Fruit fly (Drosophila melanogaster) whole organism, embryonic: ENCODE results near the gene CG2972.

Source experiments
- CG10654 ChIP-seq: fragments of 200-800 bp; sonication (Bioruptor generic); optimal IDR thresholded peaks from 2 replicates; lab custom pipeline; 2016; ENCODE audit warnings: missing biosample characterization, missing genetic modification characterization
- CG11723 ChIP-seq: fragments of 200-800 bp; sonication (Bioruptor generic); optimal IDR thresholded peaks from 2 replicates; lab custom pipeline; 2017; ENCODE audit warnings: missing biosample characterization, mild to moderate bottlenecking, missing genetic modification characterization
- CG12391 ChIP-seq: fragments of 200-800 bp; sonication (Bioruptor generic); optimal IDR thresholded peaks from 3 replicates; lab custom pipeline; 2018; ENCODE audit warnings: missing biosample characterization, mild to moderate bottlenecking, missing genetic modification characterization, moderate library complexity
- CG15073 ChIP-seq: fragments of 200-800 bp; sonication (Bioruptor generic); optimal IDR thresholded peaks from 2 replicates; lab custom pipeline; 2016; ENCODE audit warnings: missing biosample characterization, missing genetic modification characterization
- CG15696 ChIP-seq: fragments of 200-800 bp; sonication (Bioruptor generic); optimal IDR thresholded peaks from 2 replicates; lab custom pipeline; 2019; ENCODE audit warnings: missing biosample characterization, mild to moderate bottlenecking, missing genetic modification characterization, moderate library complexity
- CG17802 ChIP-seq: fragments of 200-800 bp; sonication (Bioruptor generic); optimal IDR thresholded peaks from 2 replicates; lab custom pipeline; 2018; ENCODE audit warnings: missing biosample characterization, mild to moderate bottlenecking, missing genetic modification characterization, moderate library complexity
- CG2712 ChIP-seq: fragments of 200-800 bp; optimal IDR thresholded peaks from 3 replicates; lab custom pipeline; 2019; ENCODE audit warnings: missing biosample characterization, mild to moderate bottlenecking, missing genetic modification characterization, moderate library complexity
- CG31365 ChIP-seq: fragments of 200-800 bp; sonication (Bioruptor generic); optimal IDR thresholded peaks from 2 replicates; lab custom pipeline; 2018; ENCODE audit warnings: missing biosample characterization, mild to moderate bottlenecking, missing genetic modification characterization
- CG3163 ChIP-seq: fragments of 200-800 bp; sonication (Bioruptor generic); optimal IDR thresholded peaks from 3 replicates; lab custom pipeline; 2016; ENCODE audit warnings: missing biosample characterization, missing genetic modification characterization
- CG43689 ChIP-seq: fragments of 200-800 bp; sonication (Bioruptor generic); IDR thresholded peaks from 2 replicates; pipeline ENCODE4 v1.3.6; 2022; ENCODE audit warnings: missing biosample characterization, missing genetic modification characterization
- CG4617 ChIP-seq: fragments of 200-800 bp; sonication (Bioruptor generic); optimal IDR thresholded peaks from 3 replicates; lab custom pipeline; 2016; ENCODE audit warnings: missing biosample characterization, missing genetic modification characterization, borderline replicate concordance
- CG7372 ChIP-seq: fragments of 200-800 bp; sonication (Bioruptor generic); IDR thresholded peaks from 2 replicates; pipeline ENCODE4 v1.3.6; 2022; ENCODE audit warnings: missing biosample characterization, missing genetic modification characterization
- CG7928 ChIP-seq: fragments of 200-800 bp; sonication (Bioruptor generic); optimal IDR thresholded peaks from 2 replicates; lab custom pipeline; 2017; ENCODE audit warnings: missing biosample characterization, mild to moderate bottlenecking, missing genetic modification characterization
- CG9727 ChIP-seq: fragments of 200-800 bp; sonication (Bioruptor generic); optimal IDR thresholded peaks from 3 replicates; lab custom pipeline; 2017; ENCODE audit warnings: missing biosample characterization, mild to moderate bottlenecking, missing genetic modification characterization
- CG9797 ChIP-seq: fragments of 200-800 bp; sonication (Bioruptor generic); optimal IDR thresholded peaks from 3 replicates; lab custom pipeline; 2018; ENCODE audit warnings: missing biosample characterization, mild to moderate bottlenecking, missing genetic modification characterization
- CTCF ChIP-seq: fragments of 200-800 bp; sonication (Bioruptor generic); optimal IDR thresholded peaks from 2 replicates; lab custom pipeline; 2017; ENCODE audit warnings: missing biosample characterization, mild to moderate bottlenecking, missing genetic modification characterization, moderate library complexity
- Doc2 ChIP-seq: fragments of 200-800 bp; sonication (Bioruptor generic); IDR thresholded peaks from 2 replicates; pipeline ENCODE4 v1.3.6; 2022; ENCODE audit warnings: missing biosample characterization, missing genetic modification characterization
- Fer3 ChIP-seq: fragments of 200-800 bp; sonication (Bioruptor generic); optimal IDR thresholded peaks from 2 replicates; lab custom pipeline; 2018; ENCODE audit warnings: missing biosample characterization, mild to moderate bottlenecking, missing genetic modification characterization, moderate library complexity
- Gsc ChIP-seq: fragments of 200-800 bp; sonication (Bioruptor generic); IDR thresholded peaks from 2 replicates; pipeline ENCODE4 v1.3.6; 2022; ENCODE audit warnings: missing biosample characterization, missing genetic modification characterization
- Hey ChIP-seq: fragments of 200-800 bp; sonication (Bioruptor generic); optimal IDR thresholded peaks from 3 replicates; lab custom pipeline; 2018; ENCODE audit warnings: missing biosample characterization, mild to moderate bottlenecking, missing genetic modification characterization
- Lhr ChIP-seq: fragments of 200-800 bp; sonication (Bioruptor generic); optimal IDR thresholded peaks from 3 replicates; lab custom pipeline; 2017; ENCODE audit warnings: mild to moderate bottlenecking, missing biosample characterization, missing genetic modification reagents, missing genetic modification characterization
- Lpt ChIP-seq: fragments of >200 bp; optimal IDR thresholded peaks from 2 replicates; lab custom pipeline; 2018; ENCODE audit warnings: missing biosample characterization, missing genetic modification characterization
- MESR4 ChIP-seq: fragments of 200-800 bp; sonication (Bioruptor generic); optimal IDR thresholded peaks from 2 replicates; lab custom pipeline; 2018; ENCODE audit warnings: missing biosample characterization, mild to moderate bottlenecking, missing genetic modification characterization, moderate library complexity
- Meics ChIP-seq: fragments of 200-800 bp; sonication (Bioruptor generic); optimal IDR thresholded peaks from 2 replicates; lab custom pipeline; 2017; ENCODE audit warnings: missing biosample characterization, mild to moderate bottlenecking, missing genetic modification characterization
- Scr ChIP-seq: fragments of 200-800 bp; sonication (Bioruptor generic); IDR thresholded peaks from 2 replicates; pipeline ENCODE4 v1.3.6; 2022; ENCODE audit warnings: missing biosample characterization, missing genetic modification characterization; ENCODE audit not compliant: partially characterized antibody
- Ssrp ChIP-seq: fragments of 200-800 bp; sonication (Bioruptor generic); optimal IDR thresholded peaks from 2 replicates; lab custom pipeline; 2018; ENCODE audit warnings: missing biosample characterization, mild to moderate bottlenecking, missing genetic modification characterization, moderate library complexity
- ac ChIP-seq: fragments of 200-800 bp; sonication (Bioruptor generic); optimal IDR thresholded peaks from 3 replicates; lab custom pipeline; 2017; ENCODE audit warnings: missing biosample characterization, mild to moderate bottlenecking, missing genetic modification characterization
- al ChIP-seq: fragments of 200-800 bp; sonication (Bioruptor generic); IDR thresholded peaks from 2 replicates; pipeline ENCODE4 v1.3.6; 2022; ENCODE audit warnings: missing biosample characterization, missing genetic modification characterization
- bcd ChIP-seq: fragments of 200-800 bp; sonication (Bioruptor generic); optimal IDR thresholded peaks from 2 replicates; lab custom pipeline; 2017; ENCODE audit warnings: missing biosample characterization, mild to moderate bottlenecking, missing genetic modification characterization
- bigmax ChIP-seq: fragments of 200-800 bp; sonication (Bioruptor generic); optimal IDR thresholded peaks from 2 replicates; lab custom pipeline; 2018; ENCODE audit warnings: missing biosample characterization, mild to moderate bottlenecking, missing genetic modification characterization
- cad ChIP-seq: fragments of >200 bp; optimal IDR thresholded peaks from 2 replicates; lab custom pipeline; 2017; ENCODE audit warnings: missing biosample characterization, missing genetic modification characterization
- dati ChIP-seq: fragments of 200-800 bp; sonication (Bioruptor generic); IDR thresholded peaks from 2 replicates; pipeline ENCODE4 v1.3.6; 2022; ENCODE audit warnings: missing biosample characterization, missing genetic modification characterization
- dmrt11E ChIP-seq: fragments of 200-800 bp; sonication (Bioruptor generic); optimal IDR thresholded peaks from 3 replicates; lab custom pipeline; 2018; ENCODE audit warnings: missing biosample characterization, mild to moderate bottlenecking, missing genetic modification characterization, moderate library complexity
- dmrt99B ChIP-seq: fragments of 200-800 bp; sonication (Bioruptor generic); optimal IDR thresholded peaks from 2 replicates; lab custom pipeline; 2018; ENCODE audit warnings: missing biosample characterization, mild to moderate bottlenecking, missing genetic modification characterization, moderate library complexity
- fd64A ChIP-seq: fragments of 200-800 bp; sonication (Bioruptor generic); optimal IDR thresholded peaks from 3 replicates; lab custom pipeline; 2018; ENCODE audit warnings: missing biosample characterization, mild to moderate bottlenecking, missing genetic modification characterization
- gce ChIP-seq: fragments of 200-800 bp; sonication (Bioruptor generic); IDR thresholded peaks from 3 replicates; pipeline ENCODE4 v1.3.6; 2022; ENCODE audit warnings: missing biosample characterization, missing genetic modification characterization
- gsb-n ChIP-seq: fragments of 200-800 bp; sonication (Bioruptor generic); optimal IDR thresholded peaks from 3 replicates; lab custom pipeline; 2018; ENCODE audit warnings: missing biosample characterization, mild to moderate bottlenecking, missing genetic modification characterization
- jing ChIP-seq: fragments of 200-800 bp; sonication (Bioruptor generic); optimal IDR thresholded peaks from 2 replicates; lab custom pipeline; 2018; ENCODE audit warnings: missing biosample characterization, mild to moderate bottlenecking, missing genetic modification characterization
- prd ChIP-seq, 3 experiments: fragments of >200 bp in 2 of 3; fragments of 200-800 bp in 1 of 3; sonication (Bioruptor generic) in 1 of 3; optimal IDR thresholded peaks in 2 of 3; IDR thresholded peaks in 1 of 3; 2 replicates in 2 of 3; 3 replicates in 1 of 3; pipeline versions ENCODE4 v1.3.6 to Lab custom; 2017 to 2022; ENCODE audit warnings: missing biosample characterization in 1 of 3, missing genetic modification characterization in 1 of 3
- sens ChIP-seq: fragments of 200-800 bp; sonication (Bioruptor generic); peaks from one replicate; lab custom pipeline; 2016; ENCODE audit warnings: missing biosample characterization, missing genetic modification characterization
- shn ChIP-seq: fragments of 200-800 bp; sonication (Bioruptor generic); optimal IDR thresholded peaks from 3 replicates; lab custom pipeline; 2016; ENCODE audit warnings: missing biosample characterization, missing genetic modification characterization
- slou ChIP-seq: fragments of 200-800 bp; sonication (Bioruptor generic); optimal IDR thresholded peaks from 3 replicates; lab custom pipeline; 2016; ENCODE audit warnings: missing biosample characterization, missing genetic modification characterization
- stc ChIP-seq: fragments of 200-800 bp; sonication (Bioruptor generic); IDR thresholded peaks from 2 replicates; pipeline ENCODE4 v1.3.6; 2022; ENCODE audit warnings: missing biosample characterization, missing genetic modification characterization

The CG2972 gene

dm6 chrX:10047961-10048360 lies 35.0 kb upstream of the CG2972 start (continued):
- TF ChIP-seq bcd (GFP tag; lab: Kevin White, UChicago) (no peak), CG15073 (no peak), Gsc (GFP tag; lab: Robert Waterston, UW) (no peak), Lhr (no peak)

dm6 chrX:10052549-10052948 lies 30.4 kb upstream of the CG2972 start, which contains the start of gene Yp2:
Gene Yp2, minus strand, starts transcription at chrX:10052636.
- TF ChIP-seq gce (GFP tag; lab: Robert Waterston, UW) (no peak), bcd (GFP tag; lab: Kevin White, UChicago) (no peak), fd64A (no peak), CG17802 (tag; lab: Kevin White, UChicago) (no peak)

- TF ChIP-seq MESR4 (GFP tag; lab: Kevin White, UChicago) (no peak), CG2712 (tag; lab: Kevin White, UChicago) (no peak), CG9727 (GFP tag; lab: Kevin White, UChicago) (no peak), Doc2 (GFP tag; lab: Robert Waterston, UW) (no peak), Hey (no peak), bigmax (no peak), ac (GFP tag; lab: Kevin White, UChicago) (no peak)
Measured at dm6 chrX:10053547-10053946, 29.4 kb upstream of the CG2972 start, which contains the start of gene Yp1. Gene Yp1, plus strand, starts transcription at chrX:10053811.

DNA sequence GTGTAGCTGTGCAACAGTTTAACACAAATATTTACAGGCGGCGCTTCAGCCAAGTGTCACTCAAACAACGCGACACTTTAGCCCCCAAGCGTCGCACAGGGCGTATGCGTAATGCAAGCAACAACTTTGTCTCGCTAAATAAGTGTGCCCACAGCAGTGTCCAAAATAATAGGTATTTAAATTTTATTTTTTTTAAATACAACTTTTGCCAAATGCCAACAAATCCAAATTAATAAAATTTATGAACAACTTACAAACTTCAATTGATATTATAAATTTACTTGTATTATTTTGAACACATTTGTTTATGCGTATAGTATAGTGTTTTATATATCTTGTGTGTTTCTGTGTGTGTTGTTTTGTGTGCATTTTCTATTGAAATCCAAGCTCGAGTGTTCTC lies 25.0 kb upstream of the CG2972 start:
- TF ChIP-seq slou (GFP tag; lab: Kevin White, UChicago) (no peak), CG31365 (tag; lab: Kevin White, UChicago) (no peak), gsb-n (tag; lab: Kevin White, UChicago) (no peak), Lpt (GFP tag; lab: Kevin White, UChicago) (no peak), dmrt99B (tag; lab: Kevin White, UChicago) (no peak), Scr (GFP tag; lab: Robert Waterston, UW) (no peak), Ssrp (tag; lab: Kevin White, UChicago) (no peak), shn (GFP tag; lab: Kevin White, UChicago) (no peak), CG12391 (tag; lab: Kevin White, UChicago) (no peak), CG7372 (GFP tag; lab: Robert Waterston, UW) (0 out of 2 replicates have a peak, but pooled peaks have one; percentile 26), sens (GFP tag; lab: Kevin White, UChicago) (peak; percentile 56)

DNA sequence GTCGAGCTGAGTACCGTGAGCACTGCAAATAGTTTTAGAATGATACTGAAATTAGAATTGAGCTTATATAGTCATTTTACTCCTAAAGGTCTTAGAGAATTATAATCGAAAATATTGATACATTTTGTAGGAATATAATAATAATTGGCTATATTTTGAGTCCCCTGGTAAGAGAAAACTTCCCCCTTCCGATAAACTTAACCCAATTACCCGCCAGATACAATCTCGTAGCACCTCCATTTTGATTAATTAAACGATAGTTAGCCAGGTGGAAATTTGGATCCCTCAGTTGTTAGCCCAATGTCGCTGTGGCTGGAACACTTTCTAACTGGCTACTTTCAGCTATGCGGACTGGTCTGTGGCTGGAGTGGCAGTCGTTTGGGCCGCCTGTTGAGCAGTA lies 21.6 kb upstream of the CG2972 start, which contains the start of gene Gr9a:
TSS of gene Gr9a (plus strand) at position 301 of the 400 bp plus-strand sequence.
- TF ChIP-seq CG15696 (tag; lab: Kevin White, UChicago): no peak
- TF ChIP-seq CG43689 (GFP tag; lab: Robert Waterston, UW): no peak
- no peak for TF ChIP-seq dati (GFP tag; lab: Robert Waterston, UW)
- TF ChIP-seq Meics (GFP tag; lab: Kevin White, UChicago): no peak
- TF ChIP-seq CG4617 (GFP tag; lab: Kevin White, UChicago): no peak
- TF ChIP-seq, all 482 proteins: peak for 0

- TF ChIP-seq dmrt11E (tag; lab: Kevin White, UChicago) (peak; percentile 45), CG11723 (no peak), CTCF (GFP tag; lab: Kevin White, UChicago) (no peak), CG3163 (no peak), CG9797 (GFP tag; lab: Kevin White, UChicago) (no peak), prd (optimal IDR thresholded peaks at IDR 0.05; lab: Kevin White, UChicago) (no peak), prd (GFP tag; IDR thresholded peaks at IDR 0.05; lab: Robert Waterston, UW) (peak; percentile 79; the same call in 2 of the 3 replicates), al (GFP tag; lab: Robert Waterston, UW) (no peak), Fer3 (peak; percentile 36), stc (peak; percentile 59; the same call in 1 of the 2 replicates), cad (GFP tag; lab: Kevin White, UChicago) (no peak), CG10654 (peak; percentile 14), CG7928 (GFP tag; lab: Kevin White, UChicago) (no peak), Ssrp (tag; lab: Kevin White, UChicago) (peak; percentile 44), jing (peak; percentile 19)
Measured at dm6 chrX:10067528-10067927, 15.4 kb upstream of the CG2972 start.
